Worm (Caenorhabditis elegans) whole organism, young adult: ENCODE results near the gene T02G5.3.

ENCODE experiments used
- F52B5.7 ChIP-seq: sonication (generic microtip); optimal IDR thresholded peaks from 2 replicates; lab custom pipeline; 2016; ENCODE audit warnings: mild to moderate bottlenecking, missing genetic modification characterization, missing compliant biosample characterization
- hlh-12 ChIP-seq: sonication (generic microtip); optimal IDR thresholded peaks from 2 replicates; lab custom pipeline; 2016; ENCODE audit warnings: missing genetic modification characterization, missing compliant biosample characterization
- nhr-27 ChIP-seq: fragments of 200-800 bp; sonication (Bioruptor generic); optimal IDR thresholded peaks from 2 replicates; lab custom pipeline; 2018; ENCODE audit warnings: mild to moderate bottlenecking, missing genetic modification characterization, moderate library complexity, missing compliant biosample characterization
- pha-4 ChIP-seq: fragments of 150-350 bp; sonication (generic microtip); optimal IDR thresholded peaks from 2 replicates; lab custom pipeline; 2014; ENCODE audit warnings: missing biosample characterization, missing genetic modification reagents, missing genetic modification characterization
- snpc-1.1 ChIP-seq: sonication (generic microtip); optimal IDR thresholded peaks from 2 replicates; lab custom pipeline; 2017; ENCODE audit warnings: missing genetic modification characterization, mild to moderate bottlenecking, missing compliant biosample characterization, antibody characterized with exemption, moderate library complexity, missing genotype, missing genetic modification reagents; ENCODE audit not compliant: insufficient read depth
- unc-130 ChIP-seq: sonication (generic microtip); optimal IDR thresholded peaks from 2 replicates; lab custom pipeline; 2016; ENCODE audit warnings: missing genetic modification reagents, missing genetic modification characterization, missing compliant biosample characterization

- TF ChIP-seq pha-4 (no peak), snpc-1.1 (tag; lab: Kevin White, UChicago) (no peak), hlh-12 (no peak), F52B5.7 (tag; lab: Kevin White, UChicago) (no peak), unc-130 (GFP tag; lab: Kevin White, UChicago) (no peak), nhr-27 (no peak)
These were observed 26.3 kb downstream of the T02G5.3 start for ce11 chrII:7119525-7119924.
